Fruit fly (Drosophila melanogaster): Measurements from ENCODE around the gene DZIP1.

dm6 chr3R:24564191-24564798, 49.2 kb downstream of the DZIP1 start:
- TF ChIP-seq Hnf4 (GFP tag; optimal IDR thresholded peaks at IDR 0.05) (no peak), OdsH (GFP tag; optimal IDR thresholded peaks at IDR 0.05) (no peak), woc (GFP tag; optimal IDR thresholded peaks at IDR 0.05) (no peak), psq (GFP tag; optimal IDR thresholded peaks at IDR 0.05) (no peak)

Data from whole organism, wandering third instar larva.